Fruit fly (Drosophila melanogaster) whole organism, embryonic: ENCODE measurements around the gene CG18596.

ENCODE experiments used
- Abd-B ChIP-seq: fragments of 200-800 bp; sonication (Bioruptor generic); optimal IDR thresholded peaks from 2 replicates; lab custom pipeline; 2018; ENCODE audit warnings: missing biosample characterization, mild to moderate bottlenecking, missing genetic modification characterization, moderate library complexity
- Atf6 ChIP-seq: fragments of 200-800 bp; sonication (Bioruptor generic); IDR thresholded peaks from 2 replicates; pipeline ENCODE4 v1.3.6; 2022; ENCODE audit warnings: missing biosample characterization, missing genetic modification characterization
- CG10431 ChIP-seq: fragments of 200-800 bp; sonication (Bioruptor generic); optimal IDR thresholded peaks from 3 replicates; lab custom pipeline; 2018; ENCODE audit warnings: missing biosample characterization, mild to moderate bottlenecking, missing genetic modification characterization
- CG10565 ChIP-seq: fragments of 200-800 bp; sonication (Bioruptor generic); optimal IDR thresholded peaks from 3 replicates; lab custom pipeline; 2016; ENCODE audit warnings: missing biosample characterization, mild to moderate bottlenecking, missing genetic modification characterization
- CG10654 ChIP-seq: fragments of 200-800 bp; sonication (Bioruptor generic); optimal IDR thresholded peaks from 2 replicates; lab custom pipeline; 2016; ENCODE audit warnings: missing biosample characterization, missing genetic modification characterization
- CG12299 ChIP-seq: fragments of 200-800 bp; sonication (Bioruptor generic); optimal IDR thresholded peaks from 2 replicates; lab custom pipeline; 2018; ENCODE audit warnings: missing biosample characterization, mild to moderate bottlenecking, missing genetic modification characterization
- CG12391 ChIP-seq: fragments of 200-800 bp; sonication (Bioruptor generic); optimal IDR thresholded peaks from 3 replicates; lab custom pipeline; 2018; ENCODE audit warnings: missing biosample characterization, mild to moderate bottlenecking, missing genetic modification characterization, moderate library complexity
- CG1647 ChIP-seq: fragments of 200-800 bp; sonication (Bioruptor generic); optimal IDR thresholded peaks from 3 replicates; lab custom pipeline; 2016; ENCODE audit warnings: missing biosample characterization, missing genetic modification characterization
- CG2678 ChIP-seq: fragments of 200-800 bp; sonication (Bioruptor generic); optimal IDR thresholded peaks from 3 replicates; lab custom pipeline; 2019; ENCODE audit warnings: missing biosample characterization, mild to moderate bottlenecking, missing genetic modification characterization, moderate library complexity
- CG30403 ChIP-seq: fragments of 200-800 bp; sonication (Bioruptor generic); optimal IDR thresholded peaks from 3 replicates; lab custom pipeline; 2016; ENCODE audit warnings: missing biosample characterization, missing genetic modification characterization
- CG33213 ChIP-seq: fragments of 200-800 bp; sonication (Bioruptor generic); optimal IDR thresholded peaks from 3 replicates; lab custom pipeline; 2016; ENCODE audit warnings: missing biosample characterization, missing genetic modification characterization
- CG3838 ChIP-seq: fragments of 200-800 bp; sonication (Bioruptor generic); optimal IDR thresholded peaks from 3 replicates; lab custom pipeline; 2016; ENCODE audit warnings: missing biosample characterization, missing genetic modification characterization
- CG43689 ChIP-seq: fragments of 200-800 bp; sonication (Bioruptor generic); IDR thresholded peaks from 2 replicates; pipeline ENCODE4 v1.3.6; 2022; ENCODE audit warnings: missing biosample characterization, missing genetic modification characterization
- CG4854 ChIP-seq: fragments of 200-800 bp; sonication (Bioruptor generic); optimal IDR thresholded peaks from 2 replicates; lab custom pipeline; 2016; ENCODE audit warnings: missing biosample characterization, missing genetic modification characterization, inconsistent platforms
- CG5953 ChIP-seq: fragments of 200-800 bp; sonication (Bioruptor generic); IDR thresholded peaks from 2 replicates; pipeline ENCODE4 v1.3.6; 2022; ENCODE audit warnings: missing biosample characterization, missing genetic modification characterization
- CG7357 ChIP-seq: fragments of 200-800 bp; sonication (Bioruptor generic); IDR thresholded peaks from 3 replicates; pipeline ENCODE4 v1.3.6; 2022; ENCODE audit warnings: missing biosample characterization, missing genetic modification characterization
- CG7839 ChIP-seq: fragments of 200-800 bp; sonication (Bioruptor generic); optimal IDR thresholded peaks from 3 replicates; lab custom pipeline; 2018; ENCODE audit warnings: missing biosample characterization, mild to moderate bottlenecking, missing genetic modification characterization, moderate library complexity
- CG8290 ChIP-seq, 3 experiments: fragments of 200-800 bp; sonication (Bioruptor generic); optimal IDR thresholded peaks; 2 replicates each; lab custom pipeline; 2016 to 2019; ENCODE audit warnings: missing biosample characterization in 3 of 3, missing genetic modification characterization in 3 of 3, mild to moderate bottlenecking in 2 of 3, moderate library complexity in 1 of 3
- CG8924 ChIP-seq: fragments of 200-800 bp; optimal IDR thresholded peaks from 3 replicates; lab custom pipeline; 2019; ENCODE audit warnings: missing biosample characterization, mild to moderate bottlenecking, missing genetic modification characterization, moderate library complexity
- CG9609 ChIP-seq: fragments of 200-800 bp; sonication (Bioruptor generic); optimal IDR thresholded peaks from 3 replicates; lab custom pipeline; 2016; ENCODE audit warnings: missing biosample characterization, missing genetic modification characterization
- Camta ChIP-seq: fragments of 200-800 bp; sonication (Bioruptor generic); optimal IDR thresholded peaks from 2 replicates; lab custom pipeline; 2016; ENCODE audit warnings: missing biosample characterization, missing genetic modification characterization
- Drgx ChIP-seq: fragments of 200-800 bp; sonication (Bioruptor generic); IDR thresholded peaks from 2 replicates; pipeline ENCODE4 v1.3.6; 2022; ENCODE audit warnings: missing biosample characterization, missing genetic modification characterization
- Ets97D ChIP-seq: fragments of 200-800 bp; sonication (Bioruptor generic); optimal IDR thresholded peaks from 3 replicates; lab custom pipeline; 2016; ENCODE audit warnings: missing biosample characterization, missing genetic modification characterization
- Fer3 ChIP-seq: fragments of 200-800 bp; sonication (Bioruptor generic); optimal IDR thresholded peaks from 2 replicates; lab custom pipeline; 2018; ENCODE audit warnings: missing biosample characterization, mild to moderate bottlenecking, missing genetic modification characterization, moderate library complexity
- HHEX ChIP-seq: fragments of 200-800 bp; sonication (Bioruptor generic); optimal IDR thresholded peaks from 3 replicates; lab custom pipeline; 2017; ENCODE audit warnings: missing biosample characterization, mild to moderate bottlenecking, missing genetic modification characterization, missing genetic modification reagents
- HLH3B ChIP-seq: fragments of 200-800 bp; sonication (Bioruptor generic); IDR thresholded peaks from 2 replicates; pipeline ENCODE4 v1.3.6; 2022; ENCODE audit warnings: missing biosample characterization, missing genetic modification characterization
- HLHmδ ChIP-seq: fragments of 200-800 bp; sonication (Bioruptor generic); optimal IDR thresholded peaks from 2 replicates; lab custom pipeline; 2018; ENCODE audit warnings: missing biosample characterization, mild to moderate bottlenecking, missing genetic modification characterization, moderate library complexity
- Myb ChIP-seq: fragments of 200-800 bp; sonication (Bioruptor generic); optimal IDR thresholded peaks from 2 replicates; lab custom pipeline; 2016; ENCODE audit warnings: missing biosample characterization, missing genetic modification characterization
- Nf-YC ChIP-seq: fragments of 200-800 bp; optimal IDR thresholded peaks from 3 replicates; lab custom pipeline; 2019; ENCODE audit warnings: missing biosample characterization, mild to moderate bottlenecking, missing genetic modification characterization, moderate library complexity
- Scr ChIP-seq: fragments of 200-800 bp; sonication (Bioruptor generic); IDR thresholded peaks from 2 replicates; pipeline ENCODE4 v1.3.6; 2022; ENCODE audit warnings: missing biosample characterization, missing genetic modification characterization; ENCODE audit not compliant: partially characterized antibody
- Sry-δ ChIP-seq: fragments of 200-800 bp; sonication (Bioruptor generic); optimal IDR thresholded peaks from 2 replicates; lab custom pipeline; 2016; ENCODE audit warnings: missing biosample characterization, missing genetic modification characterization
- TFAM ChIP-seq: fragments of 200-800 bp; sonication (Bioruptor generic); optimal IDR thresholded peaks from 2 replicates; lab custom pipeline; 2017; ENCODE audit warnings: missing biosample characterization, missing genetic modification characterization, inconsistent platforms
- Taf1 ChIP-seq: fragments of 200-800 bp; sonication (Bioruptor generic); IDR thresholded peaks from 2 replicates; pipeline ENCODE4 v1.3.6; 2022; ENCODE audit warnings: missing biosample characterization, missing genetic modification characterization
- Xbp1 ChIP-seq: fragments of 200-800 bp; sonication (Bioruptor generic); optimal IDR thresholded peaks from 3 replicates; lab custom pipeline; 2016; ENCODE audit warnings: missing biosample characterization, mild to moderate bottlenecking, missing genetic modification characterization
- bbx ChIP-seq: fragments of 200-800 bp; sonication (Bioruptor generic); IDR thresholded peaks from 2 replicates; pipeline ENCODE4 v1.3.6; 2022; ENCODE audit warnings: missing biosample characterization, missing genetic modification characterization; ENCODE audit not compliant: partially characterized antibody
- caup ChIP-seq: fragments of 200-800 bp; sonication (Bioruptor generic); optimal IDR thresholded peaks from 3 replicates; lab custom pipeline; 2017; ENCODE audit warnings: missing biosample characterization, mild to moderate bottlenecking, missing genetic modification characterization, moderate library complexity; ENCODE audit not compliant: severe bottlenecking
- fd102C ChIP-seq: fragments of 200-800 bp; sonication (Bioruptor generic); optimal IDR thresholded peaks from 2 replicates; lab custom pipeline; 2018; ENCODE audit warnings: missing biosample characterization, mild to moderate bottlenecking, missing genetic modification characterization, moderate library complexity
- gsb-n ChIP-seq: fragments of 200-800 bp; sonication (Bioruptor generic); optimal IDR thresholded peaks from 3 replicates; lab custom pipeline; 2018; ENCODE audit warnings: missing biosample characterization, mild to moderate bottlenecking, missing genetic modification characterization
- ind ChIP-seq: fragments of 200-800 bp; sonication (Bioruptor generic); optimal IDR thresholded peaks from 3 replicates; lab custom pipeline; 2016; ENCODE audit warnings: missing biosample characterization, missing genetic modification characterization
- lov ChIP-seq, 2 experiments: fragments of 200-800 bp in 1 of 2; fragments of >200 bp in 1 of 2; sonication (Bioruptor generic) in 1 of 2; IDR thresholded peaks in 1 of 2; optimal IDR thresholded peaks in 1 of 2; 2 replicates in 1 of 2; 3 replicates in 1 of 2; pipeline versions ENCODE4 v1.3.6 to Lab custom; 2017 to 2022; ENCODE audit warnings: missing biosample characterization in 1 of 2, missing genetic modification characterization in 1 of 2
- oc ChIP-seq: fragments of 200-800 bp; sonication (Bioruptor generic); optimal IDR thresholded peaks from 2 replicates; lab custom pipeline; 2018; ENCODE audit warnings: missing biosample characterization, mild to moderate bottlenecking, missing genetic modification characterization, moderate library complexity
- odd ChIP-seq: fragments of 200-800 bp; sonication (Bioruptor generic); optimal IDR thresholded peaks from 2 replicates; lab custom pipeline; 2017; ENCODE audit warnings: missing biosample characterization, mild to moderate bottlenecking, missing genetic modification characterization
- p53 ChIP-seq: fragments of 200-800 bp; sonication (Bioruptor generic); optimal IDR thresholded peaks from 2 replicates; lab custom pipeline; 2016; ENCODE audit warnings: missing biosample characterization, missing genetic modification characterization
- pum ChIP-seq: fragments of 200-800 bp; sonication (Bioruptor generic); optimal IDR thresholded peaks from 2 replicates; lab custom pipeline; 2016; ENCODE audit warnings: missing biosample characterization, missing genetic modification characterization
- pzg ChIP-seq: fragments of 200-800 bp; sonication (Bioruptor generic); optimal IDR thresholded peaks from 3 replicates; lab custom pipeline; 2018; ENCODE audit warnings: missing biosample characterization, mild to moderate bottlenecking, missing genetic modification characterization, moderate library complexity
- slou ChIP-seq: fragments of 200-800 bp; sonication (Bioruptor generic); optimal IDR thresholded peaks from 3 replicates; lab custom pipeline; 2016; ENCODE audit warnings: missing biosample characterization, missing genetic modification characterization
- unc-4 ChIP-seq: fragments of 200-800 bp; sonication (Bioruptor generic); IDR thresholded peaks from 2 replicates; pipeline ENCODE4 v1.3.6; 2022; ENCODE audit warnings: missing biosample characterization, missing genetic modification characterization; ENCODE audit not compliant: partially characterized antibody

Gene CG18596

DNA sequence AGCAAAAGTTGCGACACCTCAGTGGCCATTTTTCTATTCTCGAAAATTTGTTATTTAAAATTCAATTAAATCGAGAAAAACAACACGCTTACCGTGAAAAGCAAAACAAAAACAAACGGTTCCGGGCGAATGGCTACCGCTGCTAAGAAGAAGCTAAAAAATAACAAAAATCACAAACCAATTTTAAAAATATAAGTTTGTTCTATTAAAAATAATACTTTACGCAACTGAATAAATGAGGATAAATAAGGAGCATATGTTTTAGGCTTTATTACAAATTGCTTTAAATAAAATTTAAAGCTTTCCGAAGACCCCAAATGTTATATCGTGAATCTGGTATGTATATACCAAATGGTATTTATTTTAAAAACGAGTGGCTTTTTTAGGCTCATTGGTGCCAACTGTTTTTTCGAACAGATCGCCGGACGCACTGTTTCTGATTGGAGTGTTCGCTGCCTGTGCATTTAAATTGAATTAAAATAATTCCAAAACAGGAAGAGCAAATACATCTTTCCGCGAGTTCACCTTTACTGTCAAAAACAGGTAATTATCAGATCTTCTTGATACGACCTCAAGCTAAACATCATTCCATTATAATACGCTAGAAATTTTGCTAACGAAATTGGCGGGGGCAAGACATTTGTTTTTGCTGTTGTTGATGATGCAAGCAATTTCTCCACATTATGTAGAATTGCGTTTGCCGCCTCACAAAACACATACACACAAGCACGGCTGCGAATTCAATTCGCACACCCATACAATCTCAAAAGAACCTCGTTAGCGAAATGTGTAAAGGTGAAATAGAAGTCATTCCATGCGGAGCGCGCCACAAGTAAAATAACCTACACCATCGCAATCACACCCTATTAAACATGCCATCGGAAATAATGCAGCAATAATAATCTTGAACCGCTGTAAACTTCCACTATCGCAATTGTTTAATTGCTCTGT is 8.3 kb upstream of the CG18596 start, which contains the start of the genes Polr3F and PyK (continued):
- TF ChIP-seq pum (GFP tag; lab: Kevin White, UChicago) = no peak
- peak; percentile 46 for TF ChIP-seq Camta (GFP tag; lab: Kevin White, UChicago)
- TF ChIP-seq CG12299 (tag; lab: Kevin White, UChicago) = no peak
- peak; percentile 48; the same call in 1 of the 2 replicates for TF ChIP-seq Atf6 (GFP tag; lab: Robert Waterston, UW)
- TF ChIP-seq HLH3B (GFP tag; lab: Robert Waterston, UW) = no peak
- TF ChIP-seq oc (tag; lab: Kevin White, UChicago) = no peak
- peak; percentile 46 for TF ChIP-seq CG2678
- TF ChIP-seq CG5953 (GFP tag; lab: Robert Waterston, UW) = no peak
- peak; percentile 14 for TF ChIP-seq ind (GFP tag; lab: Kevin White, UChicago)
- TF ChIP-seq gsb-n (tag; lab: Kevin White, UChicago) = peak; percentile 13
- TF ChIP-seq caup (GFP tag; lab: Kevin White, UChicago) = peak; percentile 38
- TF ChIP-seq Fer3 (tag; lab: Kevin White, UChicago) = peak; percentile 40
- TF ChIP-seq CG1647 (GFP tag; lab: Kevin White, UChicago) = no peak
- no peak for TF ChIP-seq bbx (GFP tag; lab: Robert Waterston, UW)
- TF ChIP-seq Taf1 (GFP tag; lab: Robert Waterston, UW) = no peak
- TF ChIP-seq HHEX (GFP tag; lab: Kevin White, UChicago) = peak; percentile 14
- TF ChIP-seq CG9609 = no peak
- TF ChIP-seq CG8290 (GFP tag; optimal IDR thresholded peaks at IDR 0.05; lab: Kevin White, UChicago) = no peak
- peak in 1 of 2 experiments; percentile 40 for TF ChIP-seq CG8290 (tag; optimal IDR thresholded peaks at IDR 0.05; lab: Kevin White, UChicago)
- TF ChIP-seq CG7839 (tag; lab: Kevin White, UChicago) = peak; percentile 28
- no peak for TF ChIP-seq TFAM (GFP tag; lab: Kevin White, UChicago)
- peak; percentile 60 for TF ChIP-seq pzg (GFP tag; lab: Kevin White, UChicago)
- no peak for TF ChIP-seq slou (GFP tag; lab: Kevin White, UChicago)
- peak; percentile 5 for TF ChIP-seq CG10654 (GFP tag; lab: Kevin White, UChicago)
- TF ChIP-seq Myb = peak; percentile 69
- TF ChIP-seq lov (optimal IDR thresholded peaks at IDR 0.05; lab: Kevin White, UChicago) = no peak
- no peak for TF ChIP-seq lov (GFP tag; IDR thresholded peaks at IDR 0.05; lab: Robert Waterston, UW)
- TF ChIP-seq p53 (GFP tag; lab: Kevin White, UChicago) = no peak
- TF ChIP-seq CG10431 (GFP tag; lab: Kevin White, UChicago) = no peak
- peak; percentile 73 for TF ChIP-seq CG12391 (tag; lab: Kevin White, UChicago)
- TF ChIP-seq CG3838 (GFP tag; lab: Kevin White, UChicago) = peak; percentile 26
- no peak for TF ChIP-seq odd (GFP tag; lab: Kevin White, UChicago)
- peak; percentile 7; the same call in 1 of the 2 replicates for TF ChIP-seq Scr (GFP tag; lab: Robert Waterston, UW)
- no peak for TF ChIP-seq fd102C
- TF ChIP-seq Nf-YC (tag; lab: Kevin White, UChicago) = peak; percentile 50
- TF ChIP-seq HLHmδ = no peak
- TF ChIP-seq CG30403 (GFP tag; lab: Kevin White, UChicago) = peak; percentile 29
- peak; percentile 34 for TF ChIP-seq CG8924 (tag; lab: Kevin White, UChicago)
- TF ChIP-seq Abd-B = no peak
- TF ChIP-seq Drgx (GFP tag; lab: Robert Waterston, UW) = peak; percentile 14; the same call in 1 of the 2 replicates
- TF ChIP-seq CG33213 (GFP tag; lab: Kevin White, UChicago) = no peak
- TF ChIP-seq CG10565 = no peak
- TF ChIP-seq CG7357 = no peak
- no peak for TF ChIP-seq Sry-δ (GFP tag; lab: Kevin White, UChicago)
- TF ChIP-seq CG43689 (GFP tag; lab: Robert Waterston, UW) = no peak
- peak; percentile 36 for TF ChIP-seq Ets97D (GFP tag; lab: Kevin White, UChicago)
- peak; percentile 27 for TF ChIP-seq CG4854 (GFP tag; lab: Kevin White, UChicago)
- peak; percentile 30 for TF ChIP-seq Xbp1 (GFP tag; lab: Kevin White, UChicago)
- 0 out of 2 replicates have a peak, but pooled peaks have one; percentile 15 for TF ChIP-seq unc-4 (GFP tag; lab: Robert Waterston, UW)
